Worm (Caenorhabditis elegans) whole organism, L2 larva: ENCODE results near the gene T04C12.7.

ENCODE experiments used
- C34F6.9 ChIP-seq: fragments of 150-350 bp; optimal IDR thresholded peaks from 2 replicates; lab custom pipeline; 2014; ENCODE audit warnings: missing biosample characterization, missing genetic modification characterization
- F13H6.1 ChIP-seq: sonication (generic microtip); optimal IDR thresholded peaks from 2 replicates; lab custom pipeline; 2016; ENCODE audit warnings: missing genetic modification characterization, missing compliant biosample characterization
- R02D3.7 ChIP-seq: fragments of 150-350 bp; optimal IDR thresholded peaks from 2 replicates; lab custom pipeline; 2014; ENCODE audit warnings: missing biosample characterization, missing genetic modification characterization
- Y55F3AM.14 ChIP-seq: fragments of 200-800 bp; sonication (Bioruptor generic); optimal IDR thresholded peaks from 2 replicates; lab custom pipeline; 2018; ENCODE audit warnings: mild to moderate bottlenecking, missing genetic modification characterization, missing compliant biosample characterization
- ZK546.5 ChIP-seq: sonication (generic microtip); optimal IDR thresholded peaks from 2 replicates; lab custom pipeline; 2017; ENCODE audit warnings: missing biosample characterization, missing genetic modification characterization
- alr-1 ChIP-seq: fragments of 150-350 bp; optimal IDR thresholded peaks from 2 replicates; lab custom pipeline; 2014; ENCODE audit warnings: missing biosample characterization, missing genetic modification characterization
- ama-1 ChIP-seq: fragments of 150-350 bp; optimal IDR thresholded peaks from 2 replicates; lab custom pipeline; 2018; ENCODE audit warnings: inconsistent platforms
- blmp-1 ChIP-seq: sonication (generic microtip); optimal IDR thresholded peaks from 2 replicates; lab custom pipeline; 2017; ENCODE audit warnings: missing genetic modification characterization, mild to moderate bottlenecking, missing compliant biosample characterization, antibody characterized with exemption, moderate library complexity; ENCODE audit not compliant: insufficient read depth
- ceh-16 ChIP-seq: fragments of 150-350 bp; optimal IDR thresholded peaks from 2 replicates; lab custom pipeline; 2014; ENCODE audit warnings: missing biosample characterization, missing genetic modification characterization
- crh-2 ChIP-seq: sonication (generic microtip); optimal IDR thresholded peaks from 2 replicates; lab custom pipeline; 2017; ENCODE audit warnings: missing biosample characterization, missing genetic modification characterization
- dmd-4 ChIP-seq: sonication (generic microtip); optimal IDR thresholded peaks from 2 replicates; lab custom pipeline; 2017; ENCODE audit warnings: missing biosample characterization, missing genetic modification characterization
- egl-27 ChIP-seq: sonication (generic microtip); optimal IDR thresholded peaks from 3 replicates; lab custom pipeline; 2017; ENCODE audit warnings: missing biosample characterization, missing genetic modification reagents, missing genetic modification characterization
- elt-3 ChIP-seq: sonication (generic microtip); optimal IDR thresholded peaks from 2 replicates; lab custom pipeline; 2017; ENCODE audit warnings: missing biosample characterization, missing genetic modification characterization
- fos-1 ChIP-seq: fragments of 150-350 bp; optimal IDR thresholded peaks from 2 replicates; lab custom pipeline; 2014; ENCODE audit warnings: missing biosample characterization, missing genetic modification characterization
- gmeb-1 ChIP-seq: fragments of 150-350 bp; optimal IDR thresholded peaks from 2 replicates; lab custom pipeline; 2014; ENCODE audit warnings: missing biosample characterization, missing genetic modification characterization
- lin-11 ChIP-seq: fragments of 150-350 bp; sonication (generic microtip); optimal IDR thresholded peaks from 2 replicates; lab custom pipeline; 2014; ENCODE audit warnings: missing biosample characterization, missing genetic modification characterization, inconsistent platforms, mixed read lengths
- lin-13 ChIP-seq: fragments of 150-350 bp; optimal IDR thresholded peaks from 2 replicates; lab custom pipeline; 2014; ENCODE audit warnings: missing biosample characterization, missing genetic modification reagents, missing genetic modification characterization
- lsy-2 ChIP-seq, 2 experiments: fragments of 150-350 bp in 1 of 2; sonication (generic microtip) in 1 of 2; optimal IDR thresholded peaks; 2 replicates each; lab custom pipeline; 2014 to 2017; ENCODE audit warnings: missing biosample characterization in 2 of 2, missing genetic modification characterization in 2 of 2
- mdl-1 ChIP-seq, 2 experiments: fragments of 150-350 bp in 1 of 2; sonication (generic microtip) in 1 of 2; optimal IDR thresholded peaks; 2 replicates each; lab custom pipeline; 2017; ENCODE audit warnings: missing biosample characterization in 2 of 2, missing genetic modification characterization in 2 of 2
- nhr-10 ChIP-seq: sonication (generic microtip); optimal IDR thresholded peaks from 2 replicates; lab custom pipeline; 2017; ENCODE audit warnings: missing biosample characterization, missing genetic modification characterization
- nhr-12 ChIP-seq: fragments of 150-350 bp; optimal IDR thresholded peaks from 2 replicates; lab custom pipeline; 2014; ENCODE audit warnings: missing biosample characterization, missing genetic modification characterization
- nhr-129 ChIP-seq: fragments of 150-350 bp; optimal IDR thresholded peaks from 2 replicates; lab custom pipeline; 2014; ENCODE audit warnings: missing biosample characterization, missing genetic modification characterization
- nhr-21 ChIP-seq: fragments of 150-350 bp; optimal IDR thresholded peaks from 2 replicates; lab custom pipeline; 2014; ENCODE audit warnings: missing biosample characterization, missing genetic modification characterization
- nhr-25 ChIP-seq: fragments of 150-350 bp; sonication (generic microtip); optimal IDR thresholded peaks from 3 replicates; lab custom pipeline; 2014; ENCODE audit warnings: missing biosample characterization, missing genetic modification characterization
- nhr-6 ChIP-seq: fragments of 150-350 bp; optimal IDR thresholded peaks from 2 replicates; lab custom pipeline; 2014; ENCODE audit warnings: missing biosample characterization, missing genetic modification characterization
- sem-4 ChIP-seq: fragments of 150-350 bp; optimal IDR thresholded peaks from 2 replicates; lab custom pipeline; 2014; ENCODE audit warnings: missing biosample characterization, missing genetic modification reagents, missing genetic modification characterization
- sma-3 ChIP-seq: sonication (generic microtip); optimal IDR thresholded peaks from 2 replicates; lab custom pipeline; 2016; ENCODE audit warnings: missing genetic modification reagents, missing genetic modification characterization, missing compliant biosample characterization
- sma-9 ChIP-seq, 2 experiments: fragments of 150-350 bp in 1 of 2; sonication (generic microtip) in 1 of 2; optimal IDR thresholded peaks; 2 replicates each; lab custom pipeline; 2014 to 2016; ENCODE audit warnings: missing genetic modification characterization in 2 of 2, mild to moderate bottlenecking in 1 of 2, missing biosample characterization in 1 of 2, missing compliant biosample characterization in 1 of 2, missing genetic modification reagents in 1 of 2, moderate library complexity in 1 of 2
- unc-55 ChIP-seq: fragments of 150-350 bp; sonication (generic microtip); optimal IDR thresholded peaks from 3 replicates; lab custom pipeline; 2014; ENCODE audit warnings: missing biosample characterization, missing genetic modification reagents, missing genetic modification characterization
- unc-62 ChIP-seq: fragments of 150-350 bp; optimal IDR thresholded peaks from 2 replicates; lab custom pipeline; 2014; ENCODE audit warnings: missing biosample characterization, missing genetic modification reagents, missing genetic modification characterization
- zag-1 ChIP-seq: fragments of 150-350 bp; optimal IDR thresholded peaks from 2 replicates; lab custom pipeline; 2014; ENCODE audit warnings: missing biosample characterization, missing genetic modification characterization
- ztf-1 ChIP-seq: fragments of 200-800 bp; sonication (Bioruptor generic); conservative IDR thresholded peaks from 2 replicates; pipeline ENCODE4 v1.3.6; 2022; ENCODE audit warnings: missing genetic modification characterization, missing compliant biosample characterization
- ztf-11 ChIP-seq: sonication (generic microtip); optimal IDR thresholded peaks from 2 replicates; lab custom pipeline; 2017; ENCODE audit warnings: missing biosample characterization, missing genetic modification characterization
- ztf-4 ChIP-seq: fragments of 150-350 bp; optimal IDR thresholded peaks from 2 replicates; lab custom pipeline; 2014; ENCODE audit warnings: missing biosample characterization, missing genetic modification characterization

T04C12.7 gene

ce11 chrV:11039379-11039954, 14.5 kb upstream of the T04C12.7 start, which contains the start of gene pak-2:
pak-2 (minus strand) TSS chrV:11039429.
- peak; percentile 81 for TF ChIP-seq F13H6.1 (tag; lab: Kevin White, UChicago)
- peak; percentile 90 for TF ChIP-seq nhr-129
- TF ChIP-seq nhr-21 (tag; lab: Kevin White, UChicago), result peak; percentile 39
- peak; percentile 76 for TF ChIP-seq fos-1 (tag; lab: Kevin White, UChicago)
- peak; percentile 39 for TF ChIP-seq blmp-1
- TF ChIP-seq nhr-25 (tag; lab: Kevin White, UChicago), result peak; percentile 76
- peak; percentile 95 for TF ChIP-seq unc-55
- TF ChIP-seq sma-3 (GFP tag; lab: Kevin White, UChicago), result peak; percentile 93
- peak; percentile 45 for TF ChIP-seq sem-4 (tag; lab: Kevin White, UChicago)
- peak; percentile 38 to 85 for TF ChIP-seq lsy-2 (tag; optimal IDR thresholded peaks at IDR 0.05; lab: Kevin White, UChicago)
- TF ChIP-seq nhr-6, result peak; percentile 75
- TF ChIP-seq lin-13 (GFP tag; lab: Kevin White, UChicago), result peak; percentile 84
- TF ChIP-seq Y55F3AM.14 (GFP tag; lab: Kevin White, UChicago), result peak; percentile 37
- peak; percentile 62 for TF ChIP-seq sma-9 (GFP tag; optimal IDR thresholded peaks at IDR 0.05; lab: Kevin White, UChicago)
- no peak for TF ChIP-seq sma-9 (tag; optimal IDR thresholded peaks at IDR 0.05; lab: Kevin White, UChicago)
- TF ChIP-seq crh-2 (tag; lab: Kevin White, UChicago), result peak; percentile 74
- no peak for TF ChIP-seq elt-3 (tag; lab: Kevin White, UChicago)
- peak; percentile 93 for TF ChIP-seq C34F6.9
- peak; percentile 12 for TF ChIP-seq zag-1
- no peak for TF ChIP-seq unc-62 (GFP tag; lab: Kevin White, UChicago)
- no peak for TF ChIP-seq ztf-4 (tag; lab: Kevin White, UChicago)
- no peak for TF ChIP-seq ceh-16
- TF ChIP-seq ztf-1 (GFP tag; lab: Robert Waterston, UW), result no peak
- no peak for TF ChIP-seq lin-11 (tag; lab: Kevin White, UChicago)
- peak; percentile 69 for TF ChIP-seq gmeb-1
- no peak for TF ChIP-seq mdl-1 (tag; optimal IDR thresholded peaks at IDR 0.05; lab: Kevin White, UChicago)
- peak; percentile 55 for TF ChIP-seq egl-27 (tag; lab: Kevin White, UChicago)

ce11 chrV:11040020-11040419, 13.9 kb upstream of the T04C12.7 start, which contains the start of gene C45B11.9:
C45B11.9 (plus strand) TSS chrV:11040320.
- no peak for TF ChIP-seq ztf-4 (tag; lab: Kevin White, UChicago)
- TF ChIP-seq, all 48 proteins: peak for 0

ce11 chrV:11040473-11040872, 13.5 kb upstream of the T04C12.7 start, which contains the start of gene C45B11.8:
C45B11.8 (plus strand) TSS chrV:11040773.
- no peak for TF ChIP-seq sma-3 (GFP tag; lab: Kevin White, UChicago)
- no peak for TF ChIP-seq C34F6.9
- no peak for TF ChIP-seq nhr-21 (tag; lab: Kevin White, UChicago)
- no peak for TF ChIP-seq ZK546.5 (tag; lab: Kevin White, UChicago)
- TF ChIP-seq unc-55, result no peak
- TF ChIP-seq nhr-10 (tag; lab: Kevin White, UChicago), result no peak
- no peak for TF ChIP-seq ama-1
- TF ChIP-seq nhr-12 (tag; lab: Kevin White, UChicago), result no peak
- no peak for TF ChIP-seq dmd-4
- TF ChIP-seq ztf-4 (tag; lab: Kevin White, UChicago), result no peak

- TF ChIP-seq ztf-11, result no peak
- TF ChIP-seq nhr-6, result no peak
- no peak for TF ChIP-seq R02D3.7 (tag; lab: Kevin White, UChicago)
- no peak for TF ChIP-seq lsy-2 (tag; optimal IDR thresholded peaks at IDR 0.05; lab: Kevin White, UChicago)
- no peak for TF ChIP-seq alr-1 (tag; lab: Kevin White, UChicago)
- TF ChIP-seq elt-3 (tag; lab: Kevin White, UChicago), result no peak
- no peak for TF ChIP-seq sma-3 (GFP tag; lab: Kevin White, UChicago)
- TF ChIP-seq mdl-1 (tag; optimal IDR thresholded peaks at IDR 0.05; lab: Kevin White, UChicago), result no peak
- TF ChIP-seq egl-27 (tag; lab: Kevin White, UChicago), result no peak
- TF ChIP-seq nhr-25 (tag; lab: Kevin White, UChicago), result no peak
- TF ChIP-seq lin-13 (GFP tag; lab: Kevin White, UChicago), result no peak
Observed at ce11 chrV:11041499-11041898, 12.4 kb upstream of the T04C12.7 start, which contains the start of gene C45B11.5. C45B11.5 (plus strand) TSS chrV:11041799.
